Fruit fly (Drosophila melanogaster) whole organism, wandering third instar larva: Measurements from ENCODE around the gene CG31463.

Source experiments
- CrebA ChIP-seq: fragments of 200-800 bp; sonication (Bioruptor generic); optimal IDR thresholded peaks from 2 replicates; lab custom pipeline; 2016; ENCODE audit warnings: missing biosample characterization, mild to moderate bottlenecking, missing genetic modification characterization, borderline replicate concordance
- psq ChIP-seq: fragments of 200-800 bp; sonication (Bioruptor generic); optimal IDR thresholded peaks from 3 replicates; lab custom pipeline; 2017; ENCODE audit warnings: missing biosample characterization, mild to moderate bottlenecking, missing genetic modification characterization, moderate library complexity
- sage ChIP-seq: fragments of 200-800 bp; sonication (Bioruptor generic); optimal IDR thresholded peaks from 2 replicates; lab custom pipeline; 2016; ENCODE audit warnings: missing biosample characterization, mild to moderate bottlenecking, missing genetic modification characterization
- usp ChIP-seq: fragments of >200 bp; optimal IDR thresholded peaks from 2 replicates; lab custom pipeline; 2017; ENCODE audit warnings: missing biosample characterization, missing genetic modification characterization

DNA sequence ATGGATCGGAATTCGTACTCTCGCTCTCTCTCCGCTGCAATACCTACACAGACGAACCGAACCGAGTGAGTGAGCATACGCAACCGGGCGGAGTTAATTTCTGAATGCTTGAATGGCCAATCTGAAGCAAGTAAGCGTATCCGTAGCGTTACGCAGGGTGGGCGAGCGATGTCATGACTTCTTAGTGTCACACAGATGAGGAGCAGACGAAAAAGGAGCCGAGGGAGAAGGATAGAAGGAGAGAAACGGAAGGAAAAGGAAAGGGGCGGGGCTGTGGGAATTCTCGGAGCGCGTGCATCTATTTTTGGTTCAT is 42.3 kb downstream of the CG31463 start:
- TF ChIP-seq psq (GFP tag; lab: Kevin White, UChicago): peak; percentile 8
- no peak for TF ChIP-seq usp
- no peak for TF ChIP-seq CrebA
- no peak for TF ChIP-seq sage (GFP tag; lab: Kevin White, UChicago)
